Fruit fly (Drosophila melanogaster): ENCODE data around the gene CG13643.

CG13643 gene

dm6 chr3R:24866976-24867375, 38.8 kb downstream of the CG13643 start:
- TF ChIP-seq CG4854 (GFP tag; optimal IDR thresholded peaks at IDR 0.05) = no peak
- no peak for TF ChIP-seq CG16863 (GFP tag; optimal IDR thresholded peaks at IDR 0.05)
- TF ChIP-seq pros (GFP tag; optimal IDR thresholded peaks at IDR 0.05) = peak; percentile 65
- peak in 1 of 2 experiments; percentile 60 for TF ChIP-seq tll (GFP tag; optimal IDR thresholded peaks at IDR 0.05)
- TF ChIP-seq zen (tag; optimal IDR thresholded peaks at IDR 0.05) = peak; percentile 20
- TF ChIP-seq H15 (GFP tag; IDR thresholded peaks at IDR 0.05) = 0 out of 3 replicates have a peak, but pooled peaks have one; percentile 11
- TF ChIP-seq ewg (GFP tag; optimal IDR thresholded peaks at IDR 0.05) = peak; percentile 38
- peak; percentile 92 for TF ChIP-seq CG15479 (GFP tag; optimal IDR thresholded peaks at IDR 0.05)
- no peak for TF ChIP-seq eyg (GFP tag; optimal IDR thresholded peaks at IDR 0.05)

dm6 chr3R:24864719-24865400, 40.9 kb downstream of the CG13643 start, which contains the start of the genes Srg1 and Elal:
Gene Srg1 (minus strand): TSS chr3R:24864732.
Gene Elal (plus strand): TSS chr3R:24865350.
- no peak for TF ChIP-seq CG12155 (GFP tag; optimal IDR thresholded peaks at IDR 0.05)
- TF ChIP-seq Eip74EF (GFP tag; optimal IDR thresholded peaks at IDR 0.05) = no peak
- TF ChIP-seq CG2129 (GFP tag; IDR thresholded peaks at IDR 0.05; ENCODE audit: partially characterized antibody) = no peak
- no peak for TF ChIP-seq CG17186 (GFP tag; optimal IDR thresholded peaks at IDR 0.05)
- no peak for TF ChIP-seq caup (GFP tag; optimal IDR thresholded peaks at IDR 0.05; ENCODE audit: severe bottlenecking)
- TF ChIP-seq Spps (tag; optimal IDR thresholded peaks at IDR 0.05) = no peak
- no peak for TF ChIP-seq Mes4 (GFP tag; optimal IDR thresholded peaks at IDR 0.05)
- no peak for TF ChIP-seq fd102C (GFP tag; optimal IDR thresholded peaks at IDR 0.05)
- TF ChIP-seq CG7987 (GFP tag; optimal IDR thresholded peaks at IDR 0.05) = no peak
- TF ChIP-seq trh (GFP tag; optimal IDR thresholded peaks at IDR 0.05) = no peak
- no peak for TF ChIP-seq pum (GFP tag; optimal IDR thresholded peaks at IDR 0.05)
- TF ChIP-seq CG10321 (GFP tag; IDR thresholded peaks at IDR 0.05) = no peak
- TF ChIP-seq MESR4 (GFP tag; optimal IDR thresholded peaks at IDR 0.05) = no peak
- TF ChIP-seq CG13624 (GFP tag; optimal IDR thresholded peaks at IDR 0.05) = no peak
- peak; percentile 39 for TF ChIP-seq Dek (tag; optimal IDR thresholded peaks at IDR 0.05)
- TF ChIP-seq dmrt11E (tag; optimal IDR thresholded peaks at IDR 0.05) = peak; percentile 7
- TF ChIP-seq slp2 (GFP tag; optimal IDR thresholded peaks at IDR 0.05) = no peak
- TF ChIP-seq lilli (GFP tag; optimal IDR thresholded peaks at IDR 0.05) = no peak
- TF ChIP-seq lola (GFP tag; optimal IDR thresholded peaks at IDR 0.05) = no peak
- peak; percentile 0 for TF ChIP-seq CG17385 (GFP tag; optimal IDR thresholded peaks at IDR 0.05)
- TF ChIP-seq Mrtf (GFP tag; IDR thresholded peaks at IDR 0.05) = no peak
- no peak for TF ChIP-seq D19B (GFP tag; optimal IDR thresholded peaks at IDR 0.05)
- TF ChIP-seq Usf (GFP tag; optimal IDR thresholded peaks at IDR 0.05) = no peak
- no peak for TF ChIP-seq onecut (GFP tag; IDR thresholded peaks at IDR 0.05)
- TF ChIP-seq CG17359 (tag; optimal IDR thresholded peaks at IDR 0.05) = no peak
- no peak for TF ChIP-seq Opbp (GFP tag; IDR thresholded peaks at IDR 0.05; ENCODE audit: partially characterized antibody)
- no peak for TF ChIP-seq ham (GFP tag; IDR thresholded peaks at IDR 0.05)
- no peak for TF ChIP-seq CG17829 (tag; optimal IDR thresholded peaks at IDR 0.05)
- no peak for TF ChIP-seq Hr78 (GFP tag; optimal IDR thresholded peaks at IDR 0.05)
- 0 out of 3 replicates have a peak, but pooled peaks have one; percentile 19 for TF ChIP-seq Dbx (GFP tag; IDR thresholded peaks at IDR 0.05)
- no peak for TF ChIP-seq bcd (GFP tag; optimal IDR thresholded peaks at IDR 0.05)
- TF ChIP-seq CG1832 (GFP tag; optimal IDR thresholded peaks at IDR 0.05) = no peak
- peak; percentile 10 for TF ChIP-seq CG13424 (tag; optimal IDR thresholded peaks at IDR 0.05)
- peak; percentile 61 for TF ChIP-seq CG18599 (GFP tag; optimal IDR thresholded peaks at IDR 0.05)
- TF ChIP-seq Doc2 (GFP tag; IDR thresholded peaks at IDR 0.05) = no peak
- no peak for TF ChIP-seq croc (GFP tag; conservative IDR thresholded peaks at IDR 0.05)
- TF ChIP-seq CG4328 (GFP tag; optimal IDR thresholded peaks at IDR 0.05) = no peak
- TF ChIP-seq CG10654 (GFP tag; optimal IDR thresholded peaks at IDR 0.05) = no peak
